Fruit fly (Drosophila melanogaster) whole organism, prepupa: Measurements from ENCODE around the gene CG17752.

Source experiments
- Blimp-1 ChIP-seq: fragments of 200-800 bp; sonication (Bioruptor generic); optimal IDR thresholded peaks from 3 replicates; lab custom pipeline; 2017; ENCODE audit warnings: missing biosample characterization, missing genetic modification characterization, mild to moderate bottlenecking, moderate library complexity, missing genetic modification reagents
- CG10631 ChIP-seq: fragments of 200-800 bp; sonication (Bioruptor generic); optimal IDR thresholded peaks from 2 replicates; lab custom pipeline; 2016; ENCODE audit warnings: missing biosample characterization, missing genetic modification characterization
- CG10669 ChIP-seq: fragments of 200-800 bp; sonication (Bioruptor generic); optimal IDR thresholded peaks from 3 replicates; lab custom pipeline; 2018; ENCODE audit warnings: missing biosample characterization, mild to moderate bottlenecking, missing genetic modification characterization, moderate library complexity
- CG11294 ChIP-seq: fragments of 200-800 bp; sonication (Bioruptor generic); IDR thresholded peaks from 2 replicates; pipeline ENCODE4 v1.3.6; 2022; ENCODE audit warnings: missing biosample characterization, missing genetic modification characterization
- CG11762 ChIP-seq: fragments of 200-800 bp; sonication (Bioruptor generic); optimal IDR thresholded peaks from 3 replicates; lab custom pipeline; 2016; ENCODE audit warnings: missing biosample characterization, missing genetic modification characterization; ENCODE audit not compliant: insufficient read depth
- CG11902 ChIP-seq: fragments of 200-800 bp; sonication (Bioruptor generic); optimal IDR thresholded peaks from 3 replicates; lab custom pipeline; 2016; ENCODE audit warnings: missing biosample characterization, missing genetic modification characterization
- CG15336 ChIP-seq: fragments of 200-800 bp; sonication (Bioruptor generic); IDR thresholded peaks from 2 replicates; pipeline ENCODE4 v1.3.6; 2022; ENCODE audit warnings: missing biosample characterization, missing genetic modification characterization
- CG1621 ChIP-seq: fragments of 200-800 bp; sonication (Bioruptor generic); optimal IDR thresholded peaks from 3 replicates; lab custom pipeline; 2018; ENCODE audit warnings: missing biosample characterization, mild to moderate bottlenecking, missing genetic modification characterization
- CG16779 ChIP-seq: fragments of 200-800 bp; sonication (Bioruptor generic); optimal IDR thresholded peaks from 3 replicates; lab custom pipeline; 2017; ENCODE audit warnings: missing biosample characterization, mild to moderate bottlenecking, missing genetic modification characterization
- CG3032 ChIP-seq: fragments of 200-800 bp; optimal IDR thresholded peaks from 2 replicates; lab custom pipeline; 2019; ENCODE audit warnings: missing biosample characterization, mild to moderate bottlenecking, missing genetic modification characterization, moderate library complexity
- CG31627 ChIP-seq: fragments of 200-800 bp; sonication (Bioruptor generic); optimal IDR thresholded peaks from 3 replicates; lab custom pipeline; 2016; ENCODE audit warnings: missing biosample characterization, missing genetic modification characterization
- CG32006 ChIP-seq: fragments of 200-800 bp; sonication (Bioruptor generic); optimal IDR thresholded peaks from 3 replicates; lab custom pipeline; 2017; ENCODE audit warnings: missing biosample characterization, mild to moderate bottlenecking, missing genetic modification characterization
- CG34406 ChIP-seq: fragments of 200-800 bp; sonication (Bioruptor generic); optimal IDR thresholded peaks from 3 replicates; lab custom pipeline; 2016; ENCODE audit warnings: missing biosample characterization, missing genetic modification characterization
- CG3919 ChIP-seq: fragments of 200-800 bp; sonication (Bioruptor generic); optimal IDR thresholded peaks from 3 replicates; lab custom pipeline; 2016; ENCODE audit warnings: missing biosample characterization, missing genetic modification characterization
- CG6163 ChIP-seq: fragments of 200-800 bp; sonication (Bioruptor generic); IDR thresholded peaks from 3 replicates; pipeline ENCODE4 v1.3.6; 2022; ENCODE audit warnings: missing biosample characterization, missing genetic modification characterization
- CG6792 ChIP-seq: fragments of 200-800 bp; sonication (Bioruptor generic); optimal IDR thresholded peaks from 3 replicates; lab custom pipeline; 2016; ENCODE audit warnings: missing biosample characterization, missing genetic modification characterization
- CG6808 ChIP-seq: fragments of 200-800 bp; sonication (Bioruptor generic); optimal IDR thresholded peaks from 3 replicates; lab custom pipeline; 2017; ENCODE audit warnings: missing biosample characterization, missing genetic modification characterization, mild to moderate bottlenecking, moderate library complexity, missing genetic modification reagents
- CG6854 ChIP-seq: fragments of 200-800 bp; sonication (Bioruptor generic); optimal IDR thresholded peaks from 2 replicates; lab custom pipeline; 2017; ENCODE audit warnings: missing biosample characterization, mild to moderate bottlenecking, missing genetic modification characterization
- CG7368 ChIP-seq: fragments of 200-800 bp; sonication (Bioruptor generic); optimal IDR thresholded peaks from 3 replicates; lab custom pipeline; 2016; ENCODE audit warnings: missing biosample characterization, missing genetic modification characterization
- CG8119 ChIP-seq: fragments of 200-800 bp; sonication (Bioruptor generic); IDR thresholded peaks from 3 replicates; pipeline ENCODE4 v1.3.6; 2022; ENCODE audit warnings: missing biosample characterization, missing genetic modification characterization
- CG8319 ChIP-seq: fragments of 200-800 bp; sonication (Bioruptor generic); optimal IDR thresholded peaks from 3 replicates; lab custom pipeline; 2016; ENCODE audit warnings: missing biosample characterization, missing genetic modification characterization
- CG9139 ChIP-seq: fragments of 200-800 bp; sonication (Bioruptor generic); optimal IDR thresholded peaks from 3 replicates; lab custom pipeline; 2017; ENCODE audit warnings: missing biosample characterization, mild to moderate bottlenecking, missing genetic modification characterization
- Eip75B ChIP-seq: fragments of 200-800 bp; sonication (Bioruptor generic); optimal IDR thresholded peaks from 3 replicates; lab custom pipeline; 2016; ENCODE audit warnings: missing biosample characterization, missing genetic modification characterization
- Eip78C ChIP-seq: fragments of 200-800 bp; sonication (Bioruptor generic); peaks from one replicate; lab custom pipeline; 2016; ENCODE audit warnings: missing biosample characterization, missing genetic modification characterization
- Eip93F ChIP-seq: fragments of 200-800 bp; sonication (Bioruptor generic); optimal IDR thresholded peaks from 2 replicates; lab custom pipeline; 2016; ENCODE audit warnings: missing biosample characterization, mild to moderate bottlenecking, missing genetic modification characterization
- Ets21C ChIP-seq: fragments of 200-800 bp; sonication (Bioruptor generic); optimal IDR thresholded peaks from 3 replicates; lab custom pipeline; 2016; ENCODE audit warnings: missing biosample characterization, missing genetic modification characterization
- Hr38 ChIP-seq: sonication (Bioruptor generic); optimal IDR thresholded peaks from 2 replicates; lab custom pipeline; 2016; ENCODE audit warnings: missing biosample characterization, missing genetic modification characterization
- Hr39 ChIP-seq: fragments of 200-800 bp; sonication (Bioruptor generic); optimal IDR thresholded peaks from 2 replicates; lab custom pipeline; 2016; ENCODE audit warnings: missing biosample characterization, missing genetic modification characterization
- Met ChIP-seq: fragments of 200-800 bp; sonication (Bioruptor generic); optimal IDR thresholded peaks from 3 replicates; lab custom pipeline; 2016; ENCODE audit warnings: missing biosample characterization, missing genetic modification characterization
- OdsH ChIP-seq: fragments of 200-800 bp; sonication (Bioruptor generic); optimal IDR thresholded peaks from 3 replicates; lab custom pipeline; 2016; ENCODE audit warnings: missing biosample characterization, missing genetic modification characterization
- Smox ChIP-seq: fragments of 200-800 bp; sonication (Bioruptor generic); optimal IDR thresholded peaks from 3 replicates; lab custom pipeline; 2016; ENCODE audit warnings: missing biosample characterization, missing genetic modification characterization
- Sox102F ChIP-seq: fragments of 200-800 bp; sonication (Bioruptor generic); optimal IDR thresholded peaks from 2 replicates; lab custom pipeline; 2016; ENCODE audit warnings: missing biosample characterization, mild to moderate bottlenecking, missing genetic modification characterization
- Sox14 ChIP-seq: fragments of 200-800 bp; sonication (Bioruptor generic); optimal IDR thresholded peaks from 3 replicates; lab custom pipeline; 2016; ENCODE audit warnings: missing biosample characterization, missing genetic modification characterization
- Sox15 ChIP-seq: fragments of 200-800 bp; sonication (Bioruptor generic); optimal IDR thresholded peaks from 3 replicates; lab custom pipeline; 2016; ENCODE audit warnings: missing biosample characterization, missing genetic modification characterization
- achi ChIP-seq: fragments of 200-800 bp; sonication (Bioruptor generic); optimal IDR thresholded peaks from 3 replicates; lab custom pipeline; 2016; ENCODE audit warnings: missing biosample characterization, missing genetic modification characterization
- acj6 ChIP-seq: fragments of 200-800 bp; sonication (Bioruptor generic); optimal IDR thresholded peaks from 3 replicates; lab custom pipeline; 2016; ENCODE audit warnings: missing biosample characterization, missing genetic modification characterization
- cyc ChIP-seq: fragments of 200-800 bp; sonication (Bioruptor generic); optimal IDR thresholded peaks from 3 replicates; lab custom pipeline; 2016; ENCODE audit warnings: missing biosample characterization, missing genetic modification characterization
- dac ChIP-seq: fragments of 200-800 bp; sonication (Bioruptor generic); optimal IDR thresholded peaks from 2 replicates; lab custom pipeline; 2017; ENCODE audit warnings: missing biosample characterization, mild to moderate bottlenecking, missing genetic modification characterization
- dsx ChIP-seq: fragments of 200-800 bp; optimal IDR thresholded peaks from 3 replicates; lab custom pipeline; 2019; ENCODE audit warnings: missing biosample characterization, mild to moderate bottlenecking, missing genetic modification characterization, moderate library complexity; ENCODE audit not compliant: poor library complexity, severe bottlenecking
- eg ChIP-seq: fragments of 200-800 bp; sonication (Bioruptor generic); IDR thresholded peaks from 3 replicates; pipeline ENCODE4 v1.3.6; 2022; ENCODE audit warnings: missing biosample characterization, missing genetic modification characterization
- esn ChIP-seq: fragments of 200-800 bp; sonication (Bioruptor generic); optimal IDR thresholded peaks from 2 replicates; lab custom pipeline; 2016; ENCODE audit warnings: missing biosample characterization, mild to moderate bottlenecking, missing genetic modification characterization, moderate library complexity
- fd59A ChIP-seq: fragments of 200-800 bp; sonication (Bioruptor generic); optimal IDR thresholded peaks from 2 replicates; lab custom pipeline; 2017; ENCODE audit warnings: missing biosample characterization, mild to moderate bottlenecking, missing genetic modification characterization, missing genetic modification reagents
- fd85E ChIP-seq: fragments of 200-800 bp; sonication (Bioruptor generic); optimal IDR thresholded peaks from 3 replicates; lab custom pipeline; 2016; ENCODE audit warnings: missing biosample characterization, missing genetic modification characterization
- lz ChIP-seq: fragments of 200-800 bp; sonication (Bioruptor generic); optimal IDR thresholded peaks from 3 replicates; lab custom pipeline; 2016; ENCODE audit warnings: missing biosample characterization, missing genetic modification characterization
- net ChIP-seq: fragments of 200-800 bp; sonication (Bioruptor generic); optimal IDR thresholded peaks from 3 replicates; lab custom pipeline; 2016; ENCODE audit warnings: missing biosample characterization, missing genetic modification characterization
- salr ChIP-seq, 2 experiments: fragments of 200-800 bp; sonication (Bioruptor generic); optimal IDR thresholded peaks; 3 replicates each; lab custom pipeline; 2016 to 2018; ENCODE audit warnings: missing biosample characterization in 2 of 2, missing genetic modification characterization in 2 of 2, mild to moderate bottlenecking in 1 of 2
- ss ChIP-seq, 2 experiments: fragments of 200-800 bp; sonication (Bioruptor generic); optimal IDR thresholded peaks; 2 replicates in 1 of 2; 3 replicates in 1 of 2; lab custom pipeline; 2017 to 2018; ENCODE audit warnings: mild to moderate bottlenecking in 2 of 2, missing biosample characterization in 2 of 2, missing genetic modification characterization in 2 of 2, moderate library complexity in 1 of 2
- svp ChIP-seq: fragments of 200-800 bp; sonication (Bioruptor generic); peaks from one replicate; lab custom pipeline; 2016; ENCODE audit warnings: missing biosample characterization, missing genetic modification characterization
- topi ChIP-seq: fragments of 200-800 bp; sonication (Bioruptor generic); optimal IDR thresholded peaks from 3 replicates; lab custom pipeline; 2016; ENCODE audit warnings: missing biosample characterization, missing genetic modification characterization
- vri ChIP-seq: fragments of 200-800 bp; sonication (Bioruptor generic); optimal IDR thresholded peaks from 3 replicates; lab custom pipeline; 2016; ENCODE audit warnings: missing biosample characterization, mild to moderate bottlenecking, missing genetic modification characterization

The CG17752 gene

dm6 chr3R:19581829-19582228 is 28.2 kb upstream of the CG17752 start:
- TF ChIP-seq eg (peak; percentile 16; the same call in 1 of the 3 replicates), Eip78C (peak; percentile 23), CG6163 (GFP tag; lab: Robert Waterston, UW) (peak; percentile 33; the same call in 2 of the 3 replicates), CG9139 (peak; percentile 11), CG7368 (GFP tag; lab: Kevin White, UChicago) (no peak), ss (GFP tag; optimal IDR thresholded peaks at IDR 0.05; lab: Kevin White, UChicago) (peak; percentile 3 to 24), CG8119 (GFP tag; lab: Robert Waterston, UW) (peak; percentile 56; the same call in 2 of the 3 replicates), CG15336 (peak; percentile 39; the same call in 1 of the 2 replicates), CG6808 (peak; percentile 30), CG3032 (tag; lab: Kevin White, UChicago) (no peak)
- TF ChIP-seq, all 60 proteins: peak for 8

dm6 chr3R:19583311-19583710 is 26.7 kb upstream of the CG17752 start:
- peak; percentile 29 for TF ChIP-seq esn (GFP tag; lab: Kevin White, UChicago)
- TF ChIP-seq dsx = no peak
- TF ChIP-seq Blimp-1 (GFP tag; lab: Kevin White, UChicago) = no peak
- TF ChIP-seq Ets21C (GFP tag; lab: Kevin White, UChicago) = no peak
- peak; percentile 65 for TF ChIP-seq svp (GFP tag; lab: Kevin White, UChicago)
- TF ChIP-seq CG11294 (GFP tag; lab: Robert Waterston, UW) = no peak; the same call in 1 of the 2 replicates
- no peak for TF ChIP-seq CG6792 (GFP tag; lab: Kevin White, UChicago)
- TF ChIP-seq dac (GFP tag; lab: Kevin White, UChicago) = no peak
- TF ChIP-seq lz (GFP tag; lab: Kevin White, UChicago) = no peak
- no peak for TF ChIP-seq CG10669 (GFP tag; lab: Kevin White, UChicago)
- no peak for TF ChIP-seq cyc (GFP tag; lab: Kevin White, UChicago)
- TF ChIP-seq CG6163 (GFP tag; lab: Robert Waterston, UW) = 0 out of 3 replicates have a peak, but pooled peaks have one; percentile 20
- TF ChIP-seq Sox102F (GFP tag; lab: Kevin White, UChicago) = no peak
- TF ChIP-seq CG11762 (GFP tag; lab: Kevin White, UChicago) = no peak
- TF ChIP-seq CG31627 = no peak
- no peak for TF ChIP-seq Sox15 (GFP tag; lab: Kevin White, UChicago)
- TF ChIP-seq CG7368 (GFP tag; lab: Kevin White, UChicago) = no peak
- no peak for TF ChIP-seq Eip93F (GFP tag; lab: Kevin White, UChicago)
- no peak for TF ChIP-seq Eip75B (GFP tag; lab: Kevin White, UChicago)
- no peak for TF ChIP-seq achi (GFP tag; lab: Kevin White, UChicago)
- no peak for TF ChIP-seq CG16779 (tag; lab: Kevin White, UChicago)
- no peak for TF ChIP-seq CG8319
- TF ChIP-seq CG34406 = no peak
- TF ChIP-seq Hr38 = no peak
- no peak for TF ChIP-seq CG6808
- TF ChIP-seq CG11902 (GFP tag; lab: Kevin White, UChicago) = no peak
- TF ChIP-seq CG1621 = no peak
- TF ChIP-seq CG3919 (GFP tag; lab: Kevin White, UChicago) = no peak
- TF ChIP-seq Sox14 (GFP tag; lab: Kevin White, UChicago) = no peak
- TF ChIP-seq topi (GFP tag; lab: Kevin White, UChicago) = no peak
- peak; percentile 10 for TF ChIP-seq CG10631 (GFP tag; lab: Kevin White, UChicago)
- TF ChIP-seq salr (GFP tag; optimal IDR thresholded peaks at IDR 0.05; lab: Kevin White, UChicago) = no peak
- no peak for TF ChIP-seq OdsH (GFP tag; lab: Kevin White, UChicago)
- TF ChIP-seq Smox = no peak
- no peak for TF ChIP-seq Met (GFP tag; lab: Kevin White, UChicago)
- peak; percentile 13 for TF ChIP-seq CG32006 (GFP tag; lab: Kevin White, UChicago)
- no peak for TF ChIP-seq CG15336
- TF ChIP-seq ss (GFP tag; optimal IDR thresholded peaks at IDR 0.05; lab: Kevin White, UChicago) = peak in 1 of 2 experiments; percentile 8
- TF ChIP-seq Eip78C = peak; percentile 63
- no peak for TF ChIP-seq CG6854
- TF ChIP-seq fd85E = no peak
- TF ChIP-seq net (GFP tag; lab: Kevin White, UChicago) = no peak
- no peak for TF ChIP-seq fd59A (GFP tag; lab: Kevin White, UChicago)
- no peak for TF ChIP-seq vri (GFP tag; lab: Kevin White, UChicago)
- no peak for TF ChIP-seq acj6 (GFP tag; lab: Kevin White, UChicago)
- TF ChIP-seq CG3032 (tag; lab: Kevin White, UChicago) = no peak
- no peak for TF ChIP-seq Hr39 (GFP tag; lab: Kevin White, UChicago)
